Fruit fly (Drosophila melanogaster): ENCODE results near the gene Ugt37A2.

- TF ChIP-seq D1 (tag; optimal IDR thresholded peaks at IDR 0.05) (no peak), CG9948 (tag; optimal IDR thresholded peaks at IDR 0.05) (no peak), fd96Ca (GFP tag; IDR thresholded peaks at IDR 0.05) (no peak; the same call in 2 of the 3 replicates), CG10348 (GFP tag; IDR thresholded peaks at IDR 0.05) (no peak), CG12605 (GFP tag; IDR thresholded peaks at IDR 0.05) (no peak), CG34367 (tag; optimal IDR thresholded peaks at IDR 0.05) (no peak), Snoo (tag; optimal IDR thresholded peaks at IDR 0.05) (no peak), CG4496 (GFP tag; IDR thresholded peaks at IDR 0.05) (no peak), CG17806 (tag; optimal IDR thresholded peaks at IDR 0.05) (no peak), EcR (GFP tag; optimal IDR thresholded peaks at IDR 0.05) (no peak), Ets98B (GFP tag; IDR thresholded peaks at IDR 0.05) (no peak; the same call in 1 of the 2 replicates), CG32121 (GFP tag; IDR thresholded peaks at IDR 0.05) (no peak), gl (tag; optimal IDR thresholded peaks at IDR 0.05) (no peak), rn (GFP tag; IDR thresholded peaks at IDR 0.05) (no peak)
These were observed 18.9 kb upstream of the Ugt37A2 start for dm6 chr3R:12720344-12721200.
